Worm (Caenorhabditis elegans) whole organism, young adult: ENCODE data around the gene cpar-1.

Experiments
- B0019.2 ChIP-seq: fragments of 200-800 bp; sonication (Bioruptor generic); conservative IDR thresholded peaks from 2 replicates; pipeline ENCODE4 v1.3.6; 2022; ENCODE audit warnings: missing genetic modification reagents, missing genetic modification characterization, missing compliant biosample characterization
- D2030.7 ChIP-seq: fragments of 200-800 bp; sonication (Bioruptor generic); IDR thresholded peaks from 2 replicates; pipeline ENCODE4 v1.3.6; 2022; ENCODE audit warnings: missing genetic modification reagents, missing genetic modification characterization, missing compliant biosample characterization
- F10E7.11 ChIP-seq: sonication (generic microtip); optimal IDR thresholded peaks from 2 replicates; lab custom pipeline; 2017; ENCODE audit warnings: mild to moderate bottlenecking, missing genetic modification characterization, moderate library complexity, missing compliant biosample characterization
- F22D6.2 ChIP-seq: sonication (generic microtip); optimal IDR thresholded peaks from 2 replicates; lab custom pipeline; 2016; ENCODE audit warnings: mild to moderate bottlenecking, missing genetic modification characterization, missing compliant biosample characterization
- F33H1.4 ChIP-seq: fragments of 200-800 bp; sonication (Bioruptor generic); IDR thresholded peaks from 2 replicates; pipeline ENCODE4 v1.3.6; 2022; ENCODE audit warnings: missing genetic modification reagents, missing genetic modification characterization, missing compliant biosample characterization
- Y53G8AR.9 ChIP-seq: fragments of 200-800 bp; sonication (Bioruptor generic); conservative IDR thresholded peaks from 2 replicates; pipeline ENCODE4 v1.3.6; 2022; ENCODE audit warnings: missing genetic modification reagents, missing genetic modification characterization, missing compliant biosample characterization
- Y56A3A.18 ChIP-seq: fragments of 200-800 bp; sonication (Bioruptor generic); IDR thresholded peaks from 2 replicates; pipeline ENCODE4 v1.3.6; 2022; ENCODE audit warnings: missing genetic modification reagents, missing genetic modification characterization, missing compliant biosample characterization
- athp-1 ChIP-seq: sonication (generic microtip); optimal IDR thresholded peaks from 2 replicates; lab custom pipeline; 2017; ENCODE audit warnings: mild to moderate bottlenecking, missing genetic modification characterization, missing compliant biosample characterization
- attf-3 ChIP-seq: fragments of 200-800 bp; sonication (Bioruptor generic); conservative IDR thresholded peaks from 2 replicates; pipeline ENCODE4 v1.3.6; 2022; ENCODE audit warnings: missing genetic modification reagents, missing genetic modification characterization, missing compliant biosample characterization
- ceh-58 ChIP-seq: fragments of 200-800 bp; sonication (Bioruptor generic); IDR thresholded peaks from 2 replicates; pipeline ENCODE4 v1.3.6; 2022; ENCODE audit warnings: missing genetic modification characterization, missing compliant biosample characterization
- ceh-91 ChIP-seq: fragments of 200-800 bp; sonication (Bioruptor generic); IDR thresholded peaks from 2 replicates; pipeline ENCODE4 v1.3.6; 2022; ENCODE audit warnings: missing genetic modification reagents, missing genetic modification characterization, missing compliant biosample characterization
- die-1 ChIP-seq: sonication (generic microtip); optimal IDR thresholded peaks from 2 replicates; lab custom pipeline; 2016; ENCODE audit warnings: missing genotype, mild to moderate bottlenecking, missing genetic modification characterization, missing compliant biosample characterization
- dpl-1 ChIP-seq: fragments of 150-350 bp; optimal IDR thresholded peaks from 2 replicates; lab custom pipeline; 2014; ENCODE audit warnings: missing biosample characterization, missing genetic modification reagents, missing genetic modification characterization
- efl-1 ChIP-seq: fragments of 150-350 bp; optimal IDR thresholded peaks from 2 replicates; lab custom pipeline; 2014; ENCODE audit warnings: missing biosample characterization, missing genetic modification reagents, missing genetic modification characterization
- egrh-3 ChIP-seq: fragments of 200-800 bp; sonication (Bioruptor generic); IDR thresholded peaks from 2 replicates; pipeline ENCODE4 v1.3.6; 2022; ENCODE audit warnings: missing genetic modification reagents, missing genetic modification characterization, missing compliant biosample characterization
- ekl-4 ChIP-seq: fragments of 200-800 bp; sonication (Bioruptor generic); IDR thresholded peaks from 2 replicates; pipeline ENCODE4 v1.3.6; 2022; ENCODE audit warnings: missing genetic modification reagents, missing genetic modification characterization, missing compliant biosample characterization
- fkh-3 ChIP-seq: sonication (generic microtip); optimal IDR thresholded peaks from 2 replicates; lab custom pipeline; 2016; ENCODE audit warnings: mild to moderate bottlenecking, missing genetic modification characterization, missing compliant biosample characterization
- hlh-12 ChIP-seq: sonication (generic microtip); optimal IDR thresholded peaks from 2 replicates; lab custom pipeline; 2016; ENCODE audit warnings: missing genetic modification characterization, missing compliant biosample characterization
- hmg-1.2 ChIP-seq: fragments of 200-800 bp; sonication (Bioruptor generic); IDR thresholded peaks from 2 replicates; pipeline ENCODE4 v1.3.6; 2022; ENCODE audit warnings: missing genetic modification reagents, missing genetic modification characterization, missing compliant biosample characterization
- hrde-1 ChIP-seq: sonication (generic microtip); optimal IDR thresholded peaks from 2 replicates; lab custom pipeline; 2016; ENCODE audit warnings: missing genetic modification characterization, mild to moderate bottlenecking, missing compliant biosample characterization, moderate library complexity, missing genotype, missing genetic modification reagents, borderline replicate concordance
- hsf-1 ChIP-seq: fragments of 200-800 bp; sonication (Bioruptor generic); IDR thresholded peaks from 2 replicates; pipeline ENCODE4 v1.3.6; 2022; ENCODE audit warnings: missing genetic modification reagents, missing genetic modification characterization, missing compliant biosample characterization
- lin-26 ChIP-seq: fragments of 200-800 bp; sonication (Bioruptor generic); IDR thresholded peaks from 2 replicates; pipeline ENCODE4 v1.3.6; 2022; ENCODE audit warnings: missing genetic modification reagents, missing genetic modification characterization, missing compliant biosample characterization
- lin-35 ChIP-seq, 3 experiments: fragments of 150-350 bp in 2 of 3; sonication (generic microtip) in 1 of 3; optimal IDR thresholded peaks; 2 replicates each; lab custom pipeline; 2014 to 2018; ENCODE audit warnings: missing biosample characterization in 3 of 3, missing genetic modification characterization in 3 of 3, missing genetic modification reagents in 3 of 3
- lin-40 ChIP-seq: sonication (generic microtip); optimal IDR thresholded peaks from 2 replicates; lab custom pipeline; 2016; ENCODE audit warnings: missing genetic modification characterization, mild to moderate bottlenecking, missing compliant biosample characterization, missing genotype, missing genetic modification reagents
- lin-54 ChIP-seq: fragments of 200-800 bp; sonication (Bioruptor generic); optimal IDR thresholded peaks from 2 replicates; lab custom pipeline; 2018; ENCODE audit warnings: mild to moderate bottlenecking, missing genetic modification characterization, missing compliant biosample characterization
- lir-1 ChIP-seq: fragments of 200-800 bp; sonication (Bioruptor generic); conservative IDR thresholded peaks from 2 replicates; pipeline ENCODE4 v1.3.6; 2022; ENCODE audit warnings: missing genetic modification reagents, missing genetic modification characterization, missing compliant biosample characterization
- lsl-1 ChIP-seq: fragments of 200-800 bp; sonication (Bioruptor generic); optimal IDR thresholded peaks from 2 replicates; lab custom pipeline; 2018; ENCODE audit warnings: mild to moderate bottlenecking, missing genetic modification characterization, moderate library complexity, missing compliant biosample characterization
- lsy-27 ChIP-seq: sonication (generic microtip); optimal IDR thresholded peaks from 2 replicates; lab custom pipeline; 2017; ENCODE audit warnings: missing genetic modification characterization, mild to moderate bottlenecking, missing compliant biosample characterization, antibody characterized with exemption, missing genotype, borderline replicate concordance; ENCODE audit not compliant: insufficient read depth
- mcd-1 ChIP-seq: fragments of 200-800 bp; sonication (Bioruptor generic); IDR thresholded peaks from 2 replicates; pipeline ENCODE4 v1.3.6; 2022; ENCODE audit warnings: missing genetic modification reagents, missing genetic modification characterization, missing compliant biosample characterization
- nfya-2 ChIP-seq: fragments of 200-800 bp; sonication (Bioruptor generic); IDR thresholded peaks from 2 replicates; pipeline ENCODE4 v1.3.6; 2022; ENCODE audit warnings: missing genetic modification reagents, missing genetic modification characterization, missing compliant biosample characterization
- nfyb-1 ChIP-seq: fragments of 200-800 bp; sonication (Bioruptor generic); IDR thresholded peaks from 2 replicates; pipeline ENCODE4 v1.3.6; 2022; ENCODE audit warnings: missing genetic modification reagents, missing genetic modification characterization, missing compliant biosample characterization
- nhr-80 ChIP-seq: sonication (generic microtip); optimal IDR thresholded peaks from 2 replicates; lab custom pipeline; 2016; ENCODE audit warnings: missing genetic modification characterization, missing compliant biosample characterization
- pbrm-1 ChIP-seq: fragments of 200-800 bp; sonication (Bioruptor generic); IDR thresholded peaks from 2 replicates; pipeline ENCODE4 v1.3.6; 2022; ENCODE audit warnings: missing genetic modification reagents, missing genetic modification characterization, missing compliant biosample characterization
- rcor-1 ChIP-seq: fragments of 200-800 bp; sonication (Bioruptor generic); IDR thresholded peaks from 2 replicates; pipeline ENCODE4 v1.3.6; 2022; ENCODE audit warnings: missing genetic modification reagents, missing genetic modification characterization, missing compliant biosample characterization
- snpc-1.1 ChIP-seq: sonication (generic microtip); optimal IDR thresholded peaks from 2 replicates; lab custom pipeline; 2017; ENCODE audit warnings: missing genetic modification characterization, mild to moderate bottlenecking, missing compliant biosample characterization, antibody characterized with exemption, moderate library complexity, missing genotype, missing genetic modification reagents; ENCODE audit not compliant: insufficient read depth
- snpc-3.4 ChIP-seq: sonication (generic microtip); optimal IDR thresholded peaks from 2 replicates; lab custom pipeline; 2017; ENCODE audit warnings: missing genetic modification characterization, mild to moderate bottlenecking, missing compliant biosample characterization, antibody characterized with exemption, moderate library complexity, missing genotype, missing genetic modification reagents
- snpc-4 ChIP-seq, 5 experiments: fragments of 150-350 bp in 1 of 5; sonication (generic microtip) in 4 of 5; optimal IDR thresholded peaks; 2 replicates each; lab custom pipeline; 2014 to 2018; ENCODE audit warnings: missing genetic modification characterization in 5 of 5, missing biosample characterization in 3 of 5, antibody characterized with exemption in 2 of 5, mild to moderate bottlenecking in 2 of 5, missing compliant biosample characterization in 2 of 5, missing genotype in 2 of 5, moderate library complexity in 2 of 5, missing genetic modification reagents in 1 of 5
- tlf-1 ChIP-seq: fragments of 200-800 bp; sonication (Bioruptor generic); optimal IDR thresholded peaks from 2 replicates; lab custom pipeline; 2018; ENCODE audit warnings: mild to moderate bottlenecking, missing genetic modification characterization, missing compliant biosample characterization
- xnd-1 ChIP-seq: sonication (generic microtip); optimal IDR thresholded peaks from 2 replicates; lab custom pipeline; 2016; ENCODE audit warnings: missing genotype, missing genetic modification reagents, missing genetic modification characterization, missing compliant biosample characterization
- zim-3 ChIP-seq: sonication (generic microtip); optimal IDR thresholded peaks from 2 replicates; lab custom pipeline; 2017; ENCODE audit warnings: mild to moderate bottlenecking, missing genetic modification characterization, moderate library complexity, missing compliant biosample characterization
- ztf-22 ChIP-seq: fragments of 200-800 bp; sonication (Bioruptor generic); optimal IDR thresholded peaks from 2 replicates; lab custom pipeline; 2018; ENCODE audit warnings: mild to moderate bottlenecking, missing genetic modification characterization, moderate library complexity, missing compliant biosample characterization
- ztf-26 ChIP-seq: sonication (generic microtip); optimal IDR thresholded peaks from 2 replicates; lab custom pipeline; 2017; ENCODE audit warnings: missing genetic modification characterization, missing compliant biosample characterization
- ztf-6 ChIP-seq: fragments of 200-800 bp; sonication (Bioruptor generic); IDR thresholded peaks from 2 replicates; pipeline ENCODE4 v1.3.6; 2022; ENCODE audit warnings: missing genetic modification reagents, missing genetic modification characterization, missing compliant biosample characterization

The cpar-1 gene

DNA sequence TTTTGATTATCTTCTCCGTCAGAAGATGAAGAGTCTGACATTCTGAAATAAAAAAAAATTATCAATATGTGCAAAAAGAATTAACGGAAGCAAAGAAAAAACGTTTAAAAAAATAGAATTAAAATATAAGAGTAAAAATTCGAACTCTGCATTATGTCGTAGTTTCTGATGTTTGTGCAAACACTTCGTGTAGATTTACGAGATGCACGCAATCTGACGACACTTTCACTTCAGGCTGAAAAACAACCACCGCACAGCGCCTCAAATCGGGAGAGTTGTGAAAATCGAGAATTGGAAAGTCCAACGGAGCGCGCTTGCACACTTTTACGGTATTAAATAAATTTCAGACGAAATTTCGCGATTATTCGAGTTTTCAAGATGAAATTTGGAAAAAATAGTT, 27.3 kb upstream of the cpar-1 start, which contains the start of gene T26G10.1 (continued):
- TF ChIP-seq lsy-27: no peak
- no peak for TF ChIP-seq lin-26
- peak; percentile 32; the same call in 1 of the 2 replicates for TF ChIP-seq Y56A3A.18 (GFP tag; lab: Robert Waterston, UW)
- no peak for TF ChIP-seq ceh-58 (GFP tag; lab: Robert Waterston, UW)
- no peak for TF ChIP-seq ztf-26 (tag; lab: Kevin White, UChicago)
- peak; percentile 90 for TF ChIP-seq D2030.7 (GFP tag; lab: Robert Waterston, UW)
- TF ChIP-seq ztf-22 (GFP tag; lab: Kevin White, UChicago): no peak
- TF ChIP-seq ekl-4 (GFP tag; lab: Robert Waterston, UW): peak; percentile 87
- no peak for TF ChIP-seq hlh-12 (tag; lab: Kevin White, UChicago)
- no peak for TF ChIP-seq snpc-3.4 (tag; lab: Kevin White, UChicago)
- TF ChIP-seq xnd-1 (tag; lab: Kevin White, UChicago): peak; percentile 17
- TF ChIP-seq lin-54 (GFP tag; lab: Kevin White, UChicago): peak; percentile 60
- TF ChIP-seq efl-1 (GFP tag; lab: Kevin White, UChicago): peak; percentile 24
- no peak for TF ChIP-seq snpc-4 (GFP tag; optimal IDR thresholded peaks at IDR 0.05; lab: Kevin White, UChicago)
- peak in 3 of 4 experiments; percentile 25 to 85 (median 72) for TF ChIP-seq snpc-4 (tag; optimal IDR thresholded peaks at IDR 0.05; lab: Kevin White, UChicago)
- peak; percentile 83 for TF ChIP-seq ceh-91
- TF ChIP-seq F10E7.11 (tag; lab: Kevin White, UChicago): no peak
- peak; percentile 73 for TF ChIP-seq snpc-1.1 (tag; lab: Kevin White, UChicago)
- peak; percentile 55 for TF ChIP-seq lir-1 (GFP tag; lab: Robert Waterston, UW)
- peak; percentile 22 for TF ChIP-seq nhr-80 (tag; lab: Kevin White, UChicago)
- peak; percentile 65 for TF ChIP-seq hmg-1.2 (GFP tag; lab: Robert Waterston, UW)
- peak; percentile 80 for TF ChIP-seq pbrm-1 (GFP tag; lab: Robert Waterston, UW)
- TF ChIP-seq tlf-1 (GFP tag; lab: Kevin White, UChicago): peak; percentile 52
- TF ChIP-seq Y53G8AR.9 (GFP tag; lab: Robert Waterston, UW): no peak
- no peak for TF ChIP-seq zim-3
- TF ChIP-seq die-1: no peak
- peak; percentile 96 for TF ChIP-seq mcd-1 (GFP tag; lab: Robert Waterston, UW)
- peak; percentile 11 for TF ChIP-seq hrde-1 (tag; lab: Kevin White, UChicago)
- peak; percentile 51 for TF ChIP-seq lin-40
- peak; percentile 86 for TF ChIP-seq rcor-1 (GFP tag; lab: Robert Waterston, UW)
- peak; percentile 20 for TF ChIP-seq athp-1
- TF ChIP-seq F33H1.4 (GFP tag; lab: Robert Waterston, UW): peak; percentile 65
- peak; percentile 89 for TF ChIP-seq B0019.2 (GFP tag; lab: Robert Waterston, UW)
- no peak for TF ChIP-seq F22D6.2
- TF ChIP-seq attf-3: peak; percentile 73
- TF ChIP-seq dpl-1 (GFP tag; lab: Kevin White, UChicago): no peak
- no peak for TF ChIP-seq fkh-3 (tag; lab: Kevin White, UChicago)
- TF ChIP-seq lin-35 (GFP tag; optimal IDR thresholded peaks at IDR 0.05; lab: Kevin White, UChicago): no peak
- TF ChIP-seq lsl-1 (GFP tag; lab: Kevin White, UChicago): peak; percentile 56
- TF ChIP-seq hsf-1 (GFP tag; lab: Robert Waterston, UW): peak; percentile 68
- 0 out of 2 replicates have a peak, but pooled peaks have one; percentile 36 for TF ChIP-seq egrh-3 (GFP tag; lab: Robert Waterston, UW)
- TF ChIP-seq nfyb-1 (GFP tag; lab: Robert Waterston, UW): peak; percentile 70
- no peak for TF ChIP-seq nfya-2 (GFP tag; lab: Robert Waterston, UW)
- no peak for TF ChIP-seq ztf-6 (GFP tag; lab: Robert Waterston, UW)
